Fruit fly (Drosophila melanogaster) whole organism, pupa: Measurements from ENCODE around the gene CG32192.
A peak's percentile ranks its signal among the peaks of the same experiment; 100 is the strongest.

ENCODE experiments used
- CG10348 ChIP-seq: fragments of 200-800 bp; sonication (Bioruptor generic); IDR thresholded peaks from 2 replicates; pipeline ENCODE4 v1.3.6; 2022; ENCODE audit warnings: missing biosample characterization, missing genetic modification characterization
- CG12605 ChIP-seq: fragments of 200-800 bp; sonication (Bioruptor generic); IDR thresholded peaks from 2 replicates; pipeline ENCODE4 v1.3.6; 2022; ENCODE audit warnings: missing biosample characterization, missing genetic modification characterization
- CG13204 ChIP-seq: fragments of 200-800 bp; sonication (Bioruptor generic); optimal IDR thresholded peaks from 2 replicates; lab custom pipeline; 2018; ENCODE audit warnings: missing biosample characterization, mild to moderate bottlenecking, missing genetic modification characterization, moderate library complexity
- CG14655 ChIP-seq: fragments of 200-800 bp; sonication (Bioruptor generic); optimal IDR thresholded peaks from 3 replicates; lab custom pipeline; 2017; ENCODE audit warnings: mild to moderate bottlenecking, missing biosample characterization, missing genetic modification reagents, missing genetic modification characterization
- CG15710 ChIP-seq: fragments of 200-800 bp; sonication (Bioruptor generic); optimal IDR thresholded peaks from 2 replicates; lab custom pipeline; 2018; ENCODE audit warnings: missing biosample characterization, mild to moderate bottlenecking, missing genetic modification characterization, moderate library complexity
- CG17806 ChIP-seq: fragments of 200-800 bp; sonication (Bioruptor generic); optimal IDR thresholded peaks from 2 replicates; lab custom pipeline; 2018; ENCODE audit warnings: missing biosample characterization, mild to moderate bottlenecking, missing genetic modification characterization, moderate library complexity
- CG32121 ChIP-seq: fragments of 200-800 bp; sonication (Bioruptor generic); IDR thresholded peaks from 2 replicates; pipeline ENCODE4 v1.3.6; 2022; ENCODE audit warnings: missing biosample characterization, missing genetic modification characterization
- CG34367 ChIP-seq: fragments of 200-800 bp; sonication (Bioruptor generic); optimal IDR thresholded peaks from 2 replicates; lab custom pipeline; 2018; ENCODE audit warnings: missing biosample characterization, mild to moderate bottlenecking, missing genetic modification characterization
- CG4496 ChIP-seq: fragments of 200-800 bp; sonication (Bioruptor generic); IDR thresholded peaks from 3 replicates; pipeline ENCODE4 v1.3.6; 2022; ENCODE audit warnings: missing biosample characterization, missing genetic modification characterization
- CG8159 ChIP-seq: fragments of 200-800 bp; sonication (Bioruptor generic); optimal IDR thresholded peaks from 3 replicates; lab custom pipeline; 2018; ENCODE audit warnings: missing biosample characterization, mild to moderate bottlenecking, missing genetic modification characterization, moderate library complexity
- CG8301 ChIP-seq: fragments of 200-800 bp; sonication (Bioruptor generic); optimal IDR thresholded peaks from 2 replicates; lab custom pipeline; 2018; ENCODE audit warnings: missing biosample characterization, mild to moderate bottlenecking, missing genetic modification characterization
- CG9948 ChIP-seq: fragments of 200-800 bp; sonication (Bioruptor generic); optimal IDR thresholded peaks from 2 replicates; lab custom pipeline; 2018; ENCODE audit warnings: missing biosample characterization, mild to moderate bottlenecking, missing genetic modification characterization, moderate library complexity
- D1 ChIP-seq: fragments of 200-800 bp; sonication (Bioruptor generic); optimal IDR thresholded peaks from 2 replicates; lab custom pipeline; 2018; ENCODE audit warnings: missing biosample characterization, mild to moderate bottlenecking, missing genetic modification characterization, moderate library complexity
- EcR ChIP-seq: fragments of 200-800 bp; sonication (Bioruptor generic); optimal IDR thresholded peaks from 3 replicates; lab custom pipeline; 2019; ENCODE audit warnings: missing biosample characterization, missing genetic modification characterization, mild to moderate bottlenecking, moderate library complexity, missing genetic modification reagents
- Ets98B ChIP-seq: fragments of 200-800 bp; sonication (Bioruptor generic); IDR thresholded peaks from 2 replicates; pipeline ENCODE4 v1.3.6; 2022; ENCODE audit warnings: missing biosample characterization, missing genetic modification characterization
- Pif1A ChIP-seq: fragments of 200-800 bp; sonication (Bioruptor generic); optimal IDR thresholded peaks from 3 replicates; lab custom pipeline; 2016; ENCODE audit warnings: missing biosample characterization, missing genetic modification characterization
- Pif1B ChIP-seq: fragments of 200-800 bp; sonication (Bioruptor generic); optimal IDR thresholded peaks from 3 replicates; lab custom pipeline; 2016; ENCODE audit warnings: missing biosample characterization, missing genetic modification characterization
- Snoo ChIP-seq: fragments of 200-800 bp; sonication (Bioruptor generic); optimal IDR thresholded peaks from 3 replicates; lab custom pipeline; 2017; ENCODE audit warnings: missing biosample characterization, mild to moderate bottlenecking, missing genetic modification characterization, inconsistent platforms
- fd96Ca ChIP-seq: fragments of 200-800 bp; sonication (Bioruptor generic); IDR thresholded peaks from 3 replicates; pipeline ENCODE4 v1.3.6; 2022; ENCODE audit warnings: missing biosample characterization, missing genetic modification characterization
- gl ChIP-seq: fragments of 200-800 bp; sonication (Bioruptor generic); optimal IDR thresholded peaks from 2 replicates; lab custom pipeline; 2018; ENCODE audit warnings: missing biosample characterization, mild to moderate bottlenecking, missing genetic modification characterization
- rn ChIP-seq: fragments of 200-800 bp; sonication (Bioruptor generic); IDR thresholded peaks from 2 replicates; pipeline ENCODE4 v1.3.6; 2022; ENCODE audit warnings: missing biosample characterization, missing genetic modification characterization

The CG32192 gene

DNA sequence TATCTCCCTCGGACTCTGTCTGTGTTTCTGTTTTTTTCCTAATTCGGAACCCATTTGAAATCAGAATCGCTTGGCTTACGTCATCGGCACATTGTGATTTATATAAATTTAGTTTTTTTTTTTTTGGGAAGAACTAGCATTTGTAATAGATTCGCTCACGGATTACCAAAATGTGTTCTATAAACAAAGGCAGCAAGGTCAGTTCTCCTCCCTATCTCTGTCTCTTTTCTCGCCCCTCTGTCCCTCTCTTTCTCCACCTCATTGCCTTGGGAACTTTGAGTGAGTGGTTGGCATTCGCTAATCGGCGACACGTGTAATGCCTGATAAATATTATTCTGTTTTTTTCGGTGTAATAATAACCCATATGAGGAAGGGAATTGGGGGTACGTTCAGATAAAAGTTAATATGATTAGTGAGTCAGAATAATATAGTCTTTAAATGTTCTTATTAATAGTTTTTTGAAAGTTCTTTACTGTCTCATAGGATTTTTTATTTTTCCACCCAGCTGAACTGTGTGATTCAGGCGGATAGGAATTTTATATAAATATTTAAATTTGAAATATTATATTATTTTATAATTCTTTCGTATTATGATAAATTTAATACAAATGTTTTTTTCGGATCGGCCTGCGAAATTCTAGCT lies 45.4 kb upstream of the CG32192 start:
- TF ChIP-seq CG9948 (tag; lab: Kevin White, UChicago) (no peak), CG13204 (GFP tag; lab: Kevin White, UChicago) (no peak), D1 (no peak), CG14655 (GFP tag; lab: Kevin White, UChicago) (no peak)

DNA sequence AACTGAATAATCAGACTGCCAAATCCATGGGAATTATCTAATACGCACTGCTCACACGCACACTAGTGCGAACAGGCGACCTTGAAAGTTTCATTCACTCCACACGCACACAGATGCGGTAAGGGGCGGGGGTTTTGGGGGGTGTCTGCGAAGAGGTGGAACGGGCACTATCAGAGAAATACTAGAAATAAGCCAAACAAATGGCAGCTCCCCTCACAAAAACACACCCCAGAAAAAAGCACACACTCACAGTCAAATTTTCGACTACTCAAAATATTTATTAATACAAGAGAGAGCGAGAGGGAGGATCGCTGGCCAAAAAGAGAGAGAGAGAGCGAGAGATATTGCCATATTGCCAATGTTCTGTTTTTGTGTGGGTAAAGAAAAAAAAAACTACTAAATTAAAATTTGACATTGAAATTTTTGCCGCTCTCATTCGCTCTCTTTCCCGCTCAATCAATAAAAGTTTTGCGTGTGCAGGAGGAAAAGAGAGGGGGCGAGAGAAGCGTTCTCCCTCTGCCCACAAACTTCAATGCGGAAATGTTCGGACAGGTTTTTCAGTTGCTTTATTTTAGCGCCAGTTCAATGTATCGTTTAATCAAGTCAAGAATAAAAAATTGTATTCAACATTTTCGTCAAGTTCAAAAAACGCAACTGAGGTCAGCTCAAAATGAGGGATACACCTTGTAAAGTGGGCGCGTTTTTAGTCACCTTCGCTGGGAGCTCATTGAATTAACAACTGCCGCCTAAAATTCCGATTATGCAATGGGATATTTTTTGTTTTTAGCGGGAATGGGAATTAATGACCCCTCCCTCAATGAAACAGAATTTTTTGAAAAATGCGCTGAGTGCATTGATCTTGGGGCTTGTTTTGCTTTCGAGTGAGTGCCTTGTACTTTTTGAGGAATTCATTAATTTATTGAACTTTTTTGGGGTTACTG lies 44.6 kb upstream of the CG32192 start:
- TF ChIP-seq EcR (GFP tag; lab: Kevin White, UChicago) (peak; percentile 67), CG13204 (GFP tag; lab: Kevin White, UChicago) (no peak), CG34367 (no peak), rn (GFP tag; lab: Robert Waterston, UW) (no peak), Snoo (tag; lab: Kevin White, UChicago) (no peak)

DNA sequence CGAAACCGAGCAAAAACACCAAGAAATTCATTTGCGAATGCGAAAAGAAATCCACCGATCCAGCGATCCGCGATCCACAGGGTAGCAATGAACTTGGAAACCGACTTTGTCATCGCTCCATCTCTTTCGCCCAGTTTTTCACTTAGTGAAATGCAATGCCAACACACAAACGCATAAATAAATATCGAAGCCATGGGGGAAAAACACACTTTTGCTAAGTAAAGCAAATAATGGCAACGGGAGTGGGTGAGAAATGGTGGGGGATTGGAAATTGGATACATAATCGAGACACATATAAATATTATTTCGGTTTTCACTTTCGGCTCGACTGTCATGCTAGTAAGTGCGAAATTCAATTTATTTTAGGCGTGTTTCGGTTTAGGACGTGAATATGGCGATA lies 43.2 kb upstream of the CG32192 start:
- TF ChIP-seq Ets98B (GFP tag; lab: Robert Waterston, UW) = 0 out of 2 replicates have a peak, but pooled peaks have one; percentile 6
- no peak for TF ChIP-seq CG12605 (GFP tag; lab: Robert Waterston, UW)
- TF ChIP-seq EcR (GFP tag; lab: Kevin White, UChicago) = no peak
- TF ChIP-seq rn (GFP tag; lab: Robert Waterston, UW) = no peak

DNA sequence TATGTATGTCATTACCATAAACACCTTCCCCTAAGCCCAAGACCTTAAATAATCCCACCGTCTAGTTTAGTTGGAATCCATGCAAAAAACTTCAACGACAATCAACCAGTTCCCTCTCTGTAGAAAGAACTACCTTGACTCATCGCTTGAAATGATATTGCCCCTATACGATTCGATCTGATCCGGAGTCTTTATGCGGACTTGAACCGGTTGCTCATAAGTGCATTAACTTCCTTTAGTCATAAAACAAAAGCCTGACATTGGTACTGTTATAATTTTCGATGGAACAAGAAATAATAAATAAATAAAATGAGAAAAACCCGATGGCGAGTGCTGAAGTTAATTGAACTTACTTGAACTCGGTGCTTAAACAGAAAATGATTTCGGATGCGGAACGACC lies 42.6 kb upstream of the CG32192 start:
- TF ChIP-seq EcR (GFP tag; lab: Kevin White, UChicago) (peak; percentile 92), CG32121 (GFP tag; lab: Robert Waterston, UW) (no peak)

DNA sequence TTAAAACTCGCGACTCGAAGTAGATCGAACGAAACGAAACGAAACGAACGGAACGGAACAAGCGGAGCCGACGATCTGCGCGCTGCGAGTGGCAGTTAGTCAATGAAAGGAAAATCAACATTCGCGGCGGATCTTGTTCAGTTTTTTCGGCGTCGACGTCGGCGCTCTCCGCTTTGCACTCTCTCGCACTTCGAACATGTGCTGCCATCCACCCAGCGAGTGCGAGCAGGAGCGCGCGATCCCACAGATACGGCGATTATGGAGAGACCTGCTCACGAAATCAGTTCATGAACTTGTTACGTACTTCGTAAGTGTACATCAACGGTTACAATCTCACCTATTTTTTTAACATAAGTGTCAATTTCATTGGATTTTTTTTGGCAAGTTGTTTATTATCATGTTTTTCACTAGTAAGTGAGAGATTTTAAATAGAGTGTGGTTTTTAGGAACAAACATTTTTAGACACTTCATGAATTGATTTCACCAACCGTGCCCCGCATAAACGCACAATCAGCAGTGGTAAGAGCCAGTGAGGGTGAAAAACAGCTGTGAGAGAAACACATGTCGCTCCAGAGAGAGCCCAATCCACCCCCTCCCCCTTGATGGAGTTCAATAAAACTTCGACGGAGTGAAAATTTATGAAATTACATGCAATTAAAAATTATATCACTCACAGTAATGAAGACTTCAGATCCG lies 40.6 kb upstream of the CG32192 start:
- TF ChIP-seq Pif1A = peak; percentile 97
- TF ChIP-seq CG8301 (tag; lab: Kevin White, UChicago) = peak; percentile 94
- peak; percentile 90 for TF ChIP-seq CG4496 (GFP tag; lab: Robert Waterston, UW)
- TF ChIP-seq Ets98B (GFP tag; lab: Robert Waterston, UW) = peak; percentile 84
- peak; percentile 89 for TF ChIP-seq CG17806 (tag; lab: Kevin White, UChicago)
- peak; percentile 95 for TF ChIP-seq CG8159 (tag; lab: Kevin White, UChicago)
- peak; percentile 90 for TF ChIP-seq fd96Ca (GFP tag; lab: Robert Waterston, UW)
- peak; percentile 67; the same call in 1 of the 2 replicates for TF ChIP-seq rn (GFP tag; lab: Robert Waterston, UW)
- TF ChIP-seq CG34367 = peak; percentile 90
- peak; percentile 93 for TF ChIP-seq CG15710 (tag; lab: Kevin White, UChicago)
- TF ChIP-seq CG12605 (GFP tag; lab: Robert Waterston, UW) = 0 out of 2 replicates have a peak, but pooled peaks have one; percentile 65
- TF ChIP-seq D1 = peak; percentile 74
- TF ChIP-seq CG14655 (GFP tag; lab: Kevin White, UChicago) = peak; percentile 93
- no peak; the same call in 1 of the 2 replicates for TF ChIP-seq CG10348 (GFP tag; lab: Robert Waterston, UW)
- TF ChIP-seq Pif1B (GFP tag; lab: Kevin White, UChicago) = peak; percentile 95
- peak; percentile 97 for TF ChIP-seq EcR (GFP tag; lab: Kevin White, UChicago)
- peak; percentile 84 for TF ChIP-seq gl (tag; lab: Kevin White, UChicago)
- TF ChIP-seq CG32121 (GFP tag; lab: Robert Waterston, UW) = peak; percentile 96
- TF ChIP-seq Snoo (tag; lab: Kevin White, UChicago) = peak; percentile 96
- TF ChIP-seq CG13204 (GFP tag; lab: Kevin White, UChicago) = peak; percentile 77
- TF ChIP-seq CG9948 (tag; lab: Kevin White, UChicago) = peak; percentile 88
- TF ChIP-seq, all 21 proteins: peak for 20

DNA sequence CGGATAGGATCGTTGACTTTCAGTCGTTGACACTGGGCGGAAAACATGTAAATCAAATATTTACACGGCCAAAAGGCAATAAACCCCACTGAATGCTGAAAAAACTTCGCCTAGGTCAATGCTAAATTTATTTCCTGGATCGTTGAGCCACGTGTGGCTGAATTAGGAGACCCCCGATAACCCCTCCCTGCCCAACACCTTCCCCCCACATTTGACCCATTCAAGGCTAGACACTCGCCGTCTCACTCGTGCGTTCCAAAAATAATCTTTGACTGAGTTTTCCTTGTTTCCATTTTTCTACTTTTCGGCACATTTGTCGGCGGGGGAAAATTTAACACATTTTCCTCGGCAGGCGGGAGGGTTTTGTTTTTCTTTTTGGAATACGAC lies 40.0 kb upstream of the CG32192 start:
- TF ChIP-seq CG8301 (tag; lab: Kevin White, UChicago) (no peak), CG12605 (GFP tag; lab: Robert Waterston, UW) (no peak), Ets98B (GFP tag; lab: Robert Waterston, UW) (no peak), CG15710 (tag; lab: Kevin White, UChicago) (no peak), CG17806 (tag; lab: Kevin White, UChicago) (no peak), CG34367 (no peak), Pif1B (GFP tag; lab: Kevin White, UChicago) (no peak), CG14655 (GFP tag; lab: Kevin White, UChicago) (no peak), Pif1A (no peak), CG4496 (GFP tag; lab: Robert Waterston, UW) (no peak), CG13204 (GFP tag; lab: Kevin White, UChicago) (no peak), D1 (no peak)
